Worm (Caenorhabditis elegans): Measurements from ENCODE around the gene C16A3.6.

ce11 chrIII:6348578-6348977 lies 30.4 kb upstream of the C16A3.6 start:
- no peak for TF ChIP-seq hlh-8 (tag; optimal IDR thresholded peaks at IDR 0.05)
- TF ChIP-seq unc-86 (tag; optimal IDR thresholded peaks at IDR 0.05): no peak
- no peak for TF ChIP-seq elt-2 (tag; optimal IDR thresholded peaks at IDR 0.05)
- no peak for TF ChIP-seq nfya-1 (tag; optimal IDR thresholded peaks at IDR 0.05)
- no peak for TF ChIP-seq zip-5 (tag; optimal IDR thresholded peaks at IDR 0.05)
- no peak for TF ChIP-seq pha-4 (tag; optimal IDR thresholded peaks at IDR 0.05)
- no peak for TF ChIP-seq pqm-1 (tag; optimal IDR thresholded peaks at IDR 0.05)
- no peak for TF ChIP-seq sox-4 (tag; optimal IDR thresholded peaks at IDR 0.05)
